Fruit fly (Drosophila melanogaster) whole organism, embryonic: Measurements from ENCODE around the gene CG15818.

Source experiments
- ATbp ChIP-seq: fragments of 200-800 bp; sonication (Bioruptor generic); optimal IDR thresholded peaks from 2 replicates; lab custom pipeline; 2017; ENCODE audit warnings: missing biosample characterization, mild to moderate bottlenecking, missing genetic modification characterization, missing genetic modification reagents
- Atf-2 ChIP-seq: fragments of 200-800 bp; sonication (Bioruptor generic); optimal IDR thresholded peaks from 2 replicates; lab custom pipeline; 2016; ENCODE audit warnings: missing biosample characterization, missing genetic modification characterization
- Awh ChIP-seq: fragments of 200-800 bp; sonication (Bioruptor generic); IDR thresholded peaks from 2 replicates; pipeline ENCODE4, ENCODE4 v1.3.6; 2022; ENCODE audit warnings: missing biosample characterization, missing genetic modification characterization
- B-H1 ChIP-seq: fragments of 200-800 bp; sonication (Bioruptor generic); IDR thresholded peaks from 3 replicates; pipeline ENCODE4 v1.3.6; 2022; ENCODE audit warnings: missing biosample characterization, missing genetic modification characterization
- Bgb ChIP-seq: fragments of 200-800 bp; sonication (Bioruptor generic); IDR thresholded peaks from 2 replicates; pipeline ENCODE4 v1.3.6; 2022; ENCODE audit warnings: missing biosample characterization, missing genetic modification characterization; ENCODE audit not compliant: partially characterized antibody
- CG1024 ChIP-seq: fragments of 200-800 bp; sonication (Bioruptor generic); IDR thresholded peaks from 2 replicates; pipeline ENCODE4 v1.3.6; 2022; ENCODE audit warnings: missing biosample characterization, missing genetic modification characterization
- CG10979 ChIP-seq: fragments of 200-800 bp; sonication (Bioruptor generic); optimal IDR thresholded peaks from 2 replicates; lab custom pipeline; 2018; ENCODE audit warnings: missing biosample characterization, mild to moderate bottlenecking, missing genetic modification characterization, moderate library complexity
- CG12219 ChIP-seq: fragments of 200-800 bp; sonication (Bioruptor generic); optimal IDR thresholded peaks from 3 replicates; lab custom pipeline; 2018; ENCODE audit warnings: missing biosample characterization, mild to moderate bottlenecking, missing genetic modification characterization
- CG1233 ChIP-seq: fragments of 200-800 bp; sonication (Bioruptor generic); optimal IDR thresholded peaks from 4 replicates; lab custom pipeline; 2018; ENCODE audit warnings: missing biosample characterization, mild to moderate bottlenecking, missing genetic modification characterization
- CG14050 ChIP-seq: fragments of 200-800 bp; sonication (Bioruptor generic); IDR thresholded peaks from 3 replicates; pipeline ENCODE4 v1.3.6; 2022; ENCODE audit warnings: missing biosample characterization, missing genetic modification characterization
- CG14667 ChIP-seq: fragments of 200-800 bp; sonication (Bioruptor generic); IDR thresholded peaks from 2 replicates; pipeline ENCODE4 v1.3.6; 2022; ENCODE audit warnings: missing biosample characterization, missing genetic modification characterization
- CG17912 ChIP-seq: fragments of 200-800 bp; sonication (Bioruptor generic); optimal IDR thresholded peaks from 2 replicates; lab custom pipeline; 2018; ENCODE audit warnings: missing biosample characterization, mild to moderate bottlenecking, missing genetic modification characterization
- CG18476 ChIP-seq: fragments of 200-800 bp; sonication (Bioruptor generic); optimal IDR thresholded peaks from 2 replicates; lab custom pipeline; 2016; ENCODE audit warnings: missing biosample characterization, mild to moderate bottlenecking, missing genetic modification characterization
- CG2116 ChIP-seq: fragments of 200-800 bp; sonication (Bioruptor generic); optimal IDR thresholded peaks from 3 replicates; lab custom pipeline; 2018; ENCODE audit warnings: missing biosample characterization, mild to moderate bottlenecking, missing genetic modification characterization
- CG2199 ChIP-seq: fragments of 200-800 bp; sonication (Bioruptor generic); IDR thresholded peaks from 3 replicates; pipeline ENCODE4 v1.3.6; 2022; ENCODE audit warnings: missing biosample characterization, missing genetic modification characterization
- CG2712 ChIP-seq: fragments of 200-800 bp; optimal IDR thresholded peaks from 3 replicates; lab custom pipeline; 2019; ENCODE audit warnings: missing biosample characterization, mild to moderate bottlenecking, missing genetic modification characterization, moderate library complexity
- CG3065 ChIP-seq: fragments of 200-800 bp; sonication (Bioruptor generic); optimal IDR thresholded peaks from 2 replicates; lab custom pipeline; 2016; ENCODE audit warnings: missing biosample characterization, missing genetic modification characterization
- CG43689 ChIP-seq: fragments of 200-800 bp; sonication (Bioruptor generic); IDR thresholded peaks from 2 replicates; pipeline ENCODE4 v1.3.6; 2022; ENCODE audit warnings: missing biosample characterization, missing genetic modification characterization
- CG4820 ChIP-seq: fragments of 200-800 bp; sonication (Bioruptor generic); optimal IDR thresholded peaks from 3 replicates; lab custom pipeline; 2016; ENCODE audit warnings: missing biosample characterization, missing genetic modification characterization
- CG8281 ChIP-seq: fragments of 200-800 bp; sonication (Bioruptor generic); optimal IDR thresholded peaks from 2 replicates; lab custom pipeline; 2018; ENCODE audit warnings: missing biosample characterization, mild to moderate bottlenecking, missing genetic modification characterization, moderate library complexity
- CG9932 ChIP-seq: fragments of 200-800 bp; sonication (Bioruptor generic); IDR thresholded peaks from 2 replicates; pipeline ENCODE4 v1.3.6; 2022; ENCODE audit warnings: missing biosample characterization, missing genetic modification characterization
- CTCF ChIP-seq: fragments of 200-800 bp; sonication (Bioruptor generic); optimal IDR thresholded peaks from 2 replicates; lab custom pipeline; 2017; ENCODE audit warnings: missing biosample characterization, mild to moderate bottlenecking, missing genetic modification characterization, moderate library complexity
- Doc3 ChIP-seq: fragments of 200-800 bp; sonication (Bioruptor generic); IDR thresholded peaks from 3 replicates; pipeline ENCODE4 v1.3.6; 2022; ENCODE audit warnings: missing biosample characterization, missing genetic modification characterization; ENCODE audit not compliant: partially characterized antibody
- Eip74EF ChIP-seq, 2 experiments: fragments of 200-800 bp in 1 of 2; fragments of >200 bp in 1 of 2; sonication (Bioruptor generic) in 1 of 2; optimal IDR thresholded peaks; 2 replicates each; lab custom pipeline; 2017 to 2019; ENCODE audit warnings: missing biosample characterization in 2 of 2, missing genetic modification characterization in 2 of 2, mild to moderate bottlenecking in 1 of 2, moderate library complexity in 1 of 2
- HLH54F ChIP-seq: fragments of 200-800 bp; sonication (Bioruptor generic); optimal IDR thresholded peaks from 3 replicates; lab custom pipeline; 2016; ENCODE audit warnings: missing biosample characterization, missing genetic modification characterization
- HmgD ChIP-seq: fragments of 200-800 bp; sonication (Bioruptor generic); optimal IDR thresholded peaks from 3 replicates; lab custom pipeline; 2016; ENCODE audit warnings: missing biosample characterization, missing genetic modification characterization
- Hsf ChIP-seq: fragments of 200-800 bp; sonication (Bioruptor generic); optimal IDR thresholded peaks from 3 replicates; lab custom pipeline; 2016; ENCODE audit warnings: missing biosample characterization, missing genetic modification characterization
- Jarid2 ChIP-seq: fragments of 200-800 bp; sonication (Bioruptor generic); optimal IDR thresholded peaks from 3 replicates; lab custom pipeline; 2017; ENCODE audit warnings: mild to moderate bottlenecking, missing biosample characterization, missing genetic modification reagents, missing genetic modification characterization
- Pdp1 ChIP-seq, 2 experiments: fragments of 200-800 bp; sonication (Bioruptor generic); optimal IDR thresholded peaks; 3 replicates each; lab custom pipeline; 2016; ENCODE audit warnings: missing biosample characterization in 2 of 2, missing genetic modification characterization in 2 of 2, mild to moderate bottlenecking in 1 of 2, moderate library complexity in 1 of 2
- ab ChIP-seq: fragments of 200-800 bp; sonication (Bioruptor generic); optimal IDR thresholded peaks from 2 replicates; lab custom pipeline; 2016; ENCODE audit warnings: missing biosample characterization, missing genetic modification characterization
- amos ChIP-seq: fragments of 200-800 bp; sonication (Bioruptor generic); IDR thresholded peaks from 2 replicates; pipeline ENCODE4 v1.3.6; 2022; ENCODE audit warnings: missing biosample characterization, missing genetic modification characterization; ENCODE audit not compliant: partially characterized antibody
- ap ChIP-seq: fragments of 200-800 bp; sonication (Bioruptor generic); IDR thresholded peaks from 2 replicates; pipeline ENCODE4 v1.3.6; 2022; ENCODE audit warnings: missing biosample characterization, missing genetic modification characterization
- ase ChIP-seq: fragments of 200-800 bp; sonication (Bioruptor generic); IDR thresholded peaks from 3 replicates; pipeline ENCODE4 v1.3.6; 2022; ENCODE audit warnings: missing biosample characterization, missing genetic modification characterization
- bcd ChIP-seq: fragments of 200-800 bp; sonication (Bioruptor generic); optimal IDR thresholded peaks from 2 replicates; lab custom pipeline; 2017; ENCODE audit warnings: missing biosample characterization, mild to moderate bottlenecking, missing genetic modification characterization
- bsh ChIP-seq, 2 experiments: fragments of 200-800 bp; sonication (Bioruptor generic); optimal IDR thresholded peaks; 2 replicates each; lab custom pipeline; 2017 to 2018; ENCODE audit warnings: mild to moderate bottlenecking in 2 of 2, missing biosample characterization in 2 of 2, missing genetic modification characterization in 2 of 2, moderate library complexity in 1 of 2
- ewg ChIP-seq: fragments of 200-800 bp; sonication (Bioruptor generic); optimal IDR thresholded peaks from 3 replicates; lab custom pipeline; 2017; ENCODE audit warnings: mild to moderate bottlenecking, missing biosample characterization, missing genetic modification reagents, missing genetic modification characterization
- grn ChIP-seq: fragments of 200-800 bp; sonication (Bioruptor generic); optimal IDR thresholded peaks from 3 replicates; lab custom pipeline; 2017; ENCODE audit warnings: missing biosample characterization, missing genetic modification characterization
- h ChIP-seq: fragments of >200 bp; optimal IDR thresholded peaks from 2 replicates; lab custom pipeline; 2017
- jing ChIP-seq: fragments of 200-800 bp; sonication (Bioruptor generic); optimal IDR thresholded peaks from 2 replicates; lab custom pipeline; 2018; ENCODE audit warnings: missing biosample characterization, mild to moderate bottlenecking, missing genetic modification characterization
- lmd ChIP-seq: fragments of 200-800 bp; sonication (Bioruptor generic); IDR thresholded peaks from 2 replicates; pipeline ENCODE4 v1.3.6; 2022; ENCODE audit warnings: missing biosample characterization, missing genetic modification characterization
- mam ChIP-seq: fragments of 200-800 bp; sonication (Bioruptor generic); optimal IDR thresholded peaks from 3 replicates; lab custom pipeline; 2016; ENCODE audit warnings: missing biosample characterization, missing genetic modification characterization
- mirr ChIP-seq: fragments of 200-800 bp; sonication (Bioruptor generic); optimal IDR thresholded peaks from 3 replicates; lab custom pipeline; 2018; ENCODE audit warnings: missing biosample characterization, mild to moderate bottlenecking, missing genetic modification characterization
- mld ChIP-seq: fragments of 200-800 bp; sonication (Bioruptor generic); IDR thresholded peaks from 3 replicates; pipeline ENCODE4 v1.3.6; 2022; ENCODE audit warnings: missing biosample characterization, missing genetic modification characterization; ENCODE audit not compliant: partially characterized antibody
- pros ChIP-seq: fragments of 200-800 bp; sonication (Bioruptor generic); optimal IDR thresholded peaks from 3 replicates; lab custom pipeline; 2019; ENCODE audit warnings: missing biosample characterization, mild to moderate bottlenecking, missing genetic modification characterization, moderate library complexity
- run ChIP-seq: fragments of 200-800 bp; sonication (Bioruptor generic); optimal IDR thresholded peaks from 3 replicates; lab custom pipeline; 2018; ENCODE audit warnings: missing biosample characterization, mild to moderate bottlenecking, missing genetic modification characterization
- unc-4 ChIP-seq: fragments of 200-800 bp; sonication (Bioruptor generic); IDR thresholded peaks from 2 replicates; pipeline ENCODE4 v1.3.6; 2022; ENCODE audit warnings: missing biosample characterization, missing genetic modification characterization; ENCODE audit not compliant: partially characterized antibody
- wdn ChIP-seq: fragments of 200-800 bp; sonication (Bioruptor generic); IDR thresholded peaks from 2 replicates; pipeline ENCODE4 v1.3.6; 2022; ENCODE audit warnings: missing biosample characterization, missing genetic modification characterization
- wek ChIP-seq: fragments of 200-800 bp; sonication (Bioruptor generic); optimal IDR thresholded peaks from 3 replicates; lab custom pipeline; 2018; ENCODE audit warnings: missing biosample characterization, mild to moderate bottlenecking, missing genetic modification characterization, moderate library complexity

CG15818 gene

dm6 chr2L:7436492-7437324, 26.0 kb downstream of the CG15818 start (continued):
- 0 out of 2 replicates have a peak, but pooled peaks have one; percentile 20 for TF ChIP-seq ap (GFP tag; lab: Robert Waterston, UW)
- peak; percentile 80 for TF ChIP-seq CG43689
- peak; percentile 72 for TF ChIP-seq CG14050 (GFP tag; lab: Robert Waterston, UW)
- peak; percentile 57 for TF ChIP-seq ewg
- peak; percentile 81 for TF ChIP-seq CG1024 (GFP tag; lab: Robert Waterston, UW)
- no peak for TF ChIP-seq mld (GFP tag; lab: Robert Waterston, UW)
- TF ChIP-seq wdn = peak; percentile 64
- TF ChIP-seq B-H1 (GFP tag; lab: Robert Waterston, UW) = peak; percentile 61; the same call in 1 of the 3 replicates
- TF ChIP-seq Hsf (GFP tag; lab: Kevin White, UChicago) = peak; percentile 28
- TF ChIP-seq Awh (GFP tag; lab: Robert Waterston, UW) = peak; percentile 92
- no peak for TF ChIP-seq Bgb
- TF ChIP-seq Atf-2 (GFP tag; lab: Kevin White, UChicago) = peak; percentile 63
- peak; percentile 16 for TF ChIP-seq run
- TF ChIP-seq ab (GFP tag; lab: Kevin White, UChicago) = no peak
- TF ChIP-seq ATbp = peak; percentile 87
- peak; percentile 86 for TF ChIP-seq bcd
- TF ChIP-seq HmgD = peak; percentile 7
- peak; percentile 98 for TF ChIP-seq grn
- TF ChIP-seq h (lab: Kevin White, UChicago) = no peak
- TF ChIP-seq CG17912 (GFP tag; lab: Kevin White, UChicago) = peak; percentile 88
- TF ChIP-seq CG1233 (GFP tag; lab: Kevin White, UChicago) = peak; percentile 82
- no peak for TF ChIP-seq Doc3 (GFP tag; lab: Robert Waterston, UW)
- peak; percentile 22; the same call in 1 of the 2 replicates for TF ChIP-seq lmd
- peak; percentile 49 for TF ChIP-seq HLH54F (GFP tag; lab: Kevin White, UChicago)
- no peak for TF ChIP-seq jing (GFP tag; lab: Kevin White, UChicago)
- peak; percentile 66 for TF ChIP-seq CG8281
- no peak for TF ChIP-seq CG2712 (tag; lab: Kevin White, UChicago)
- TF ChIP-seq Eip74EF (GFP tag; optimal IDR thresholded peaks at IDR 0.05; lab: Kevin White, UChicago) = peak in 1 of 2 experiments; percentile 17
- TF ChIP-seq unc-4 (GFP tag; lab: Robert Waterston, UW) = no peak
- peak; percentile 76 for TF ChIP-seq CTCF (GFP tag; lab: Kevin White, UChicago)
- peak; percentile 33 for TF ChIP-seq CG2116 (GFP tag; lab: Kevin White, UChicago)
- peak; percentile 75 for TF ChIP-seq mam
- peak; percentile 46; the same call in 2 of the 3 replicates for TF ChIP-seq CG2199 (GFP tag; lab: Robert Waterston, UW)
- peak; percentile 53 for TF ChIP-seq Jarid2 (GFP tag; lab: Kevin White, UChicago)
- TF ChIP-seq ase (GFP tag; lab: Robert Waterston, UW) = peak; percentile 72; the same call in 2 of the 3 replicates
- no peak for TF ChIP-seq amos (GFP tag; lab: Robert Waterston, UW)
- TF ChIP-seq wek (GFP tag; lab: Kevin White, UChicago) = peak; percentile 85
- no peak for TF ChIP-seq CG10979 (tag; lab: Kevin White, UChicago)
- no peak; the same call in 1 of the 2 replicates for TF ChIP-seq CG14667 (GFP tag; lab: Robert Waterston, UW)
- TF ChIP-seq CG3065 (GFP tag; lab: Kevin White, UChicago) = peak; percentile 33
- TF ChIP-seq pros = no peak
- TF ChIP-seq CG9932 = peak; percentile 67
- TF ChIP-seq bsh (GFP tag; optimal IDR thresholded peaks at IDR 0.05; lab: Kevin White, UChicago) = peak in 1 of 2 experiments; percentile 59
- peak; percentile 94 for TF ChIP-seq mirr
- peak; percentile 40 for TF ChIP-seq CG4820 (GFP tag; lab: Kevin White, UChicago)
- peak; percentile 53 to 67 for TF ChIP-seq Pdp1 (GFP tag; optimal IDR thresholded peaks at IDR 0.05; lab: Kevin White, UChicago)
- TF ChIP-seq CG12219 (GFP tag; lab: Kevin White, UChicago) = peak; percentile 47
- TF ChIP-seq CG18476 (GFP tag; lab: Kevin White, UChicago) = peak; percentile 30
